Worm (Caenorhabditis elegans) whole organism, midembryonic: ENCODE measurements around the gene dpf-4.

Experiments
- T22C8.4 ChIP-seq: fragments of 200-800 bp; sonication (Bioruptor generic); IDR thresholded peaks from 2 replicates; pipeline ENCODE4 v1.3.6; 2022; ENCODE audit warnings: missing genetic modification characterization, missing compliant biosample characterization
- cog-1 ChIP-seq: sonication (generic microtip); optimal IDR thresholded peaks from 2 replicates; lab custom pipeline; 2016; ENCODE audit warnings: missing genetic modification characterization, missing compliant biosample characterization
- flt-1 ChIP-seq: fragments of 200-800 bp; sonication (Bioruptor generic); IDR thresholded peaks from 2 replicates; pipeline ENCODE4 v1.3.6; 2022; ENCODE audit warnings: missing genetic modification characterization, missing compliant biosample characterization
- klf-2 ChIP-seq: fragments of 200-800 bp; sonication (Bioruptor generic); conservative IDR thresholded peaks from 2 replicates; pipeline ENCODE4 v1.3.6; 2022; ENCODE audit warnings: missing genetic modification reagents, missing genetic modification characterization, missing compliant biosample characterization
- med-1 ChIP-seq: sonication (generic microtip); optimal IDR thresholded peaks from 2 replicates; lab custom pipeline; 2017; ENCODE audit warnings: missing genetic modification characterization, mild to moderate bottlenecking, missing compliant biosample characterization, antibody characterized with exemption, missing genetic modification reagents; ENCODE audit not compliant: insufficient read depth
- ref-1 ChIP-seq: fragments of 200-800 bp; sonication (Bioruptor generic); conservative IDR thresholded peaks from 2 replicates; pipeline ENCODE4 v1.3.6; 2022; ENCODE audit warnings: missing genetic modification reagents, missing genetic modification characterization, missing compliant biosample characterization
- tab-1 ChIP-seq: fragments of 200-800 bp; sonication (Bioruptor generic); IDR thresholded peaks from 2 replicates; pipeline ENCODE4 v1.3.6; 2022; ENCODE audit warnings: missing genetic modification characterization, missing compliant biosample characterization
- ztf-23 ChIP-seq: fragments of 200-800 bp; sonication (Bioruptor generic); IDR thresholded peaks from 2 replicates; pipeline ENCODE4 v1.3.6; 2022; ENCODE audit warnings: missing genetic modification reagents, missing genetic modification characterization, missing compliant biosample characterization
- ztf-29 ChIP-seq: fragments of 200-800 bp; sonication (Bioruptor generic); IDR thresholded peaks from 2 replicates; pipeline ENCODE4 v1.3.6; 2022; ENCODE audit warnings: missing genetic modification reagents, missing genetic modification characterization, missing compliant biosample characterization

dpf-4 gene

DNA sequence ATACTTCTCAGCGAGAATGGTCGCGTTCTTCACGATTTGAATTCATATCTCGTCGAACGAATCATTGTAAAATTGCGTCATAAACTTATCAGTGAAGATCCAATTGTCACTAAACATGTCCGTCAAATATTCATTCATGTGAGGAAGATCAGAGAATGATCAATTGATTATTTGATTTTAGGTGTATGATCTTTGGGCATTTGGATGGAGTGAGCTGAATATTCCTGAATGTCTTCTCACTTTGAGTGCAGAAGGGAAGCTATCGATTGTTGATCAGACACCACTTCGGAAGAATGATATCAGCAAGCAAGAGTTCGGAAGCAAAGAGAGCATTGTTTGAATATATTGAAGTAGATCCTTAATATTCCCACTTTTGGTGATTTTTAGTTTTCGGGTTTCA is 15.2 kb downstream of the dpf-4 start:
- no peak for TF ChIP-seq cog-1
- TF ChIP-seq ztf-23 (GFP tag; lab: Robert Waterston, UW): no peak
- TF ChIP-seq ztf-29 (GFP tag; lab: Robert Waterston, UW): no peak
- no peak for TF ChIP-seq T22C8.4
- TF ChIP-seq med-1 (GFP tag; lab: Kevin White, UChicago): no peak
- TF ChIP-seq flt-1: no peak
- no peak for TF ChIP-seq tab-1 (GFP tag; lab: Robert Waterston, UW)
- TF ChIP-seq klf-2 (GFP tag; lab: Robert Waterston, UW): no peak
- TF ChIP-seq ref-1 (GFP tag; lab: Robert Waterston, UW): no peak

ce11 chrIII:5874664-5875417 is 15.7 kb downstream of the dpf-4 start:
- TF ChIP-seq cog-1 (no peak), ztf-29 (GFP tag; lab: Robert Waterston, UW) (no peak), ztf-23 (GFP tag; lab: Robert Waterston, UW) (no peak), klf-2 (GFP tag; lab: Robert Waterston, UW) (no peak), med-1 (GFP tag; lab: Kevin White, UChicago) (no peak), tab-1 (GFP tag; lab: Robert Waterston, UW) (no peak), ref-1 (GFP tag; lab: Robert Waterston, UW) (no peak), flt-1 (no peak), T22C8.4 (no peak)

DNA sequence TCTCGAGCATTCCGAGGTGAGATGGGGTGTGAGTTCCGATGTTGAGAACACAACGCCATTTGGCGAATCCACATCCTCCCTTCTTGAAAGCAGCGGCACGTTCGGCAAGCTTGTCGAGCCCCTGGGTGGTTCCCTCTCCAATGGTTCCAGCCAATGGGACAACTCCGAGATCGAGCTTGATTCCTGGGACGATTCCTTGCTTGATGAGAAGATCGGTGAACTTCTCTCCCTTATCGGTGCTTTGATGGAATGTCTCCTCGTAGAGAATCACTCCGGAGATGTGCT is 16.3 kb downstream of the dpf-4 start:
- no peak for TF ChIP-seq cog-1
- no peak for TF ChIP-seq ref-1 (GFP tag; lab: Robert Waterston, UW)
- TF ChIP-seq tab-1 (GFP tag; lab: Robert Waterston, UW): no peak
- TF ChIP-seq ztf-29 (GFP tag; lab: Robert Waterston, UW): no peak
- TF ChIP-seq klf-2 (GFP tag; lab: Robert Waterston, UW): no peak
- no peak for TF ChIP-seq med-1 (GFP tag; lab: Kevin White, UChicago)
- no peak for TF ChIP-seq flt-1
- no peak for TF ChIP-seq T22C8.4
- no peak for TF ChIP-seq ztf-23 (GFP tag; lab: Robert Waterston, UW)

- TF ChIP-seq cog-1 (no peak), flt-1 (no peak), med-1 (GFP tag; lab: Kevin White, UChicago) (no peak), klf-2 (GFP tag; lab: Robert Waterston, UW) (no peak), T22C8.4 (no peak), tab-1 (GFP tag; lab: Robert Waterston, UW) (no peak), ref-1 (GFP tag; lab: Robert Waterston, UW) (no peak), ztf-29 (GFP tag; lab: Robert Waterston, UW) (no peak), ztf-23 (GFP tag; lab: Robert Waterston, UW) (no peak)
Observed at ce11 chrIII:5875705-5876104, 16.6 kb downstream of the dpf-4 start.

DNA sequence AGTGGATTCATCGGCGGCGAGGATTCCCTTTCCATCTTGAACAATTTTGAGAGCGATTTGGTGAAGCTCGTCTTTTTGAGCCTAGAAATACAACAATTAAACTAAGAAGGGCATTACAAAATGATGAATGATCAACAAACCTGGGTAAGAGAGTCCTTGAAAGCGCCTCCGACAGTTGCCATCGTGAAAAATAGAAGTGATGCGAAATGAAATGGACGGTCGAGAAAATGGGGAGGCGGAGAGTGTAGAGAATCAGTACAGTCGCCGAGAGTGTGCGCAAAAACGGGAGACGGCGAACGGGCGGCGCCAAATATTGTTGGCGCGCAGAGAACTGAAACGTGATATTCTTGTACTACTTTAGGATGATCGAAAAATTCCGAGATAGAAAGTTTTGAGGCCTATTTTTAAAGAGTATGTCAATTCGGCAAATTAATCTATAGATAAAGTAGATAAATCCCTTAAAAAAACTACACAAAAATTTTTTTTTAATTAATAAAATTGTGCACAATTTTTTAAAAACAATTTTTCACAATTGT is 17.1 kb downstream of the dpf-4 start, which contains the start of gene aldo-2:
aldo-2 (minus strand) TSS at position 486 of the 536 bp plus-strand sequence.
- TF ChIP-seq ztf-29 (GFP tag; lab: Robert Waterston, UW) (no peak), tab-1 (GFP tag; lab: Robert Waterston, UW) (no peak), ztf-23 (GFP tag; lab: Robert Waterston, UW) (no peak), ref-1 (GFP tag; lab: Robert Waterston, UW) (no peak), T22C8.4 (no peak), klf-2 (GFP tag; lab: Robert Waterston, UW) (no peak), cog-1 (no peak), flt-1 (no peak), med-1 (GFP tag; lab: Kevin White, UChicago) (no peak)

DNA sequence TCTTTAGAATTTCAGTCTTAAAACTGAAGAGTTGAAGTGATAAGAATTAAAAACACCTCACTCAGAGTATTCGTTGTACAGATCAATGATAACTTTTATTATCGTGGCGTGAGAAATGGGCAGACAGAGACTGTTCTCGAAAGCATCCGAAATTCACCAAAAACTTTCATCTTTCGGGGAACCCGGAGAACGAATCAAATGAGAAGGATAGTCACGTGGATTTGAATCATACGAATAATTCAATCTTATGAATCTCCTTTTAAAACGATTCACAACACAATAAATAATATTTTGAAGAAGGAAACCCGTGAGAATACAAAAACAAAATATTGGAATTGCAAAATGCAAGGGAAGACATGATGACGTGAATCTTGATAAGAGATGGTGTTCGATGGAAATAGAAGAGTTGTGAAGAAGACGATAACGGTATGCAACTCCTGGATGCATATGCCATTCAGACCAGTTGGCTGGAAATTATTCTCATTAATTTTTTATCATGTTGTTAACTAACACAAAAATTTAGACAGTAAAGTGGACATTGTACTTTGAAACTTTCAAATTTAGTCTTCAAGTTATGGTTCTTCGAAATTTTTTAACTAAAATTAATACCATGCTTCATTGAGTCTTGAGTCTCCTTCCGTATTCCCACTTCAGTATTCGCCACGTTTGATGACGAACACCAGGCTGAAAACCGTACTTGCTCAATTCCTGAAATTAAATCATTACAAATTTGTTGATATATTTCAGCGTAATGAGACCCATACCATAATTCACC is 17.9 kb downstream of the dpf-4 start:
- no peak for TF ChIP-seq ztf-23 (GFP tag; lab: Robert Waterston, UW)
- no peak for TF ChIP-seq ref-1 (GFP tag; lab: Robert Waterston, UW)
- TF ChIP-seq ztf-29 (GFP tag; lab: Robert Waterston, UW): no peak
- no peak for TF ChIP-seq T22C8.4
- TF ChIP-seq med-1 (GFP tag; lab: Kevin White, UChicago): no peak
- no peak for TF ChIP-seq flt-1
- TF ChIP-seq klf-2 (GFP tag; lab: Robert Waterston, UW): no peak
- no peak for TF ChIP-seq cog-1
- no peak for TF ChIP-seq tab-1 (GFP tag; lab: Robert Waterston, UW)

ce11 chrIII:5878215-5878614 is 19.1 kb downstream of the dpf-4 start, which contains the start of the genes mig-21 and F01F1.2:
Gene mig-21, minus strand, starts transcription at chrIII:5878380.
Gene F01F1.2, plus strand, starts transcription at chrIII:5878554.
- no peak for TF ChIP-seq med-1 (GFP tag; lab: Kevin White, UChicago)
- no peak for TF ChIP-seq T22C8.4
- no peak for TF ChIP-seq ztf-23 (GFP tag; lab: Robert Waterston, UW)
- TF ChIP-seq ztf-29 (GFP tag; lab: Robert Waterston, UW): no peak
- TF ChIP-seq klf-2 (GFP tag; lab: Robert Waterston, UW): no peak
- no peak for TF ChIP-seq flt-1
- TF ChIP-seq tab-1 (GFP tag; lab: Robert Waterston, UW): no peak
- TF ChIP-seq cog-1: no peak
- no peak for TF ChIP-seq ref-1 (GFP tag; lab: Robert Waterston, UW)

ce11 chrIII:5879291-5879968 is 20.3 kb downstream of the dpf-4 start, which contains the start of gene hpo-10:
Gene hpo-10, plus strand, starts transcription at chrIII:5879489.
- peak; percentile 56 for TF ChIP-seq T22C8.4
- no peak for TF ChIP-seq cog-1
